Fruit fly (Drosophila melanogaster) whole organism, prepupa: ENCODE results near the gene Xpac.

Source experiments
- CG10631 ChIP-seq: fragments of 200-800 bp; sonication (Bioruptor generic); optimal IDR thresholded peaks from 2 replicates; lab custom pipeline; 2016; ENCODE audit warnings: missing biosample characterization, missing genetic modification characterization
- CG11294 ChIP-seq: fragments of 200-800 bp; sonication (Bioruptor generic); IDR thresholded peaks from 2 replicates; pipeline ENCODE4 v1.3.6; 2022; ENCODE audit warnings: missing biosample characterization, missing genetic modification characterization
- CG1621 ChIP-seq: fragments of 200-800 bp; sonication (Bioruptor generic); optimal IDR thresholded peaks from 3 replicates; lab custom pipeline; 2018; ENCODE audit warnings: missing biosample characterization, mild to moderate bottlenecking, missing genetic modification characterization
- CG16779 ChIP-seq: fragments of 200-800 bp; sonication (Bioruptor generic); optimal IDR thresholded peaks from 3 replicates; lab custom pipeline; 2017; ENCODE audit warnings: missing biosample characterization, mild to moderate bottlenecking, missing genetic modification characterization
- CG32006 ChIP-seq: fragments of 200-800 bp; sonication (Bioruptor generic); optimal IDR thresholded peaks from 3 replicates; lab custom pipeline; 2017; ENCODE audit warnings: missing biosample characterization, mild to moderate bottlenecking, missing genetic modification characterization
- CG6276 ChIP-seq: fragments of 200-800 bp; sonication (Bioruptor generic); optimal IDR thresholded peaks from 2 replicates; lab custom pipeline; 2017; ENCODE audit warnings: missing biosample characterization, mild to moderate bottlenecking, missing genetic modification characterization
- CG7368 ChIP-seq: fragments of 200-800 bp; sonication (Bioruptor generic); optimal IDR thresholded peaks from 3 replicates; lab custom pipeline; 2016; ENCODE audit warnings: missing biosample characterization, missing genetic modification characterization
- Hr38 ChIP-seq: sonication (Bioruptor generic); optimal IDR thresholded peaks from 2 replicates; lab custom pipeline; 2016; ENCODE audit warnings: missing biosample characterization, missing genetic modification characterization
- Hr39 ChIP-seq: fragments of 200-800 bp; sonication (Bioruptor generic); optimal IDR thresholded peaks from 2 replicates; lab custom pipeline; 2016; ENCODE audit warnings: missing biosample characterization, missing genetic modification characterization
- Lpt ChIP-seq: fragments of 200-800 bp; sonication (Bioruptor generic); optimal IDR thresholded peaks from 3 replicates; lab custom pipeline; 2016; ENCODE audit warnings: missing biosample characterization, missing genetic modification characterization
- Met ChIP-seq: fragments of 200-800 bp; sonication (Bioruptor generic); optimal IDR thresholded peaks from 3 replicates; lab custom pipeline; 2016; ENCODE audit warnings: missing biosample characterization, missing genetic modification characterization
- achi ChIP-seq: fragments of 200-800 bp; sonication (Bioruptor generic); optimal IDR thresholded peaks from 3 replicates; lab custom pipeline; 2016; ENCODE audit warnings: missing biosample characterization, missing genetic modification characterization
- fkh ChIP-seq: fragments of 200-800 bp; sonication (Bioruptor generic); optimal IDR thresholded peaks from 3 replicates; lab custom pipeline; 2017; ENCODE audit warnings: missing biosample characterization, mild to moderate bottlenecking, missing genetic modification characterization, moderate library complexity
- svp ChIP-seq: fragments of 200-800 bp; sonication (Bioruptor generic); peaks from one replicate; lab custom pipeline; 2016; ENCODE audit warnings: missing biosample characterization, missing genetic modification characterization

DNA sequence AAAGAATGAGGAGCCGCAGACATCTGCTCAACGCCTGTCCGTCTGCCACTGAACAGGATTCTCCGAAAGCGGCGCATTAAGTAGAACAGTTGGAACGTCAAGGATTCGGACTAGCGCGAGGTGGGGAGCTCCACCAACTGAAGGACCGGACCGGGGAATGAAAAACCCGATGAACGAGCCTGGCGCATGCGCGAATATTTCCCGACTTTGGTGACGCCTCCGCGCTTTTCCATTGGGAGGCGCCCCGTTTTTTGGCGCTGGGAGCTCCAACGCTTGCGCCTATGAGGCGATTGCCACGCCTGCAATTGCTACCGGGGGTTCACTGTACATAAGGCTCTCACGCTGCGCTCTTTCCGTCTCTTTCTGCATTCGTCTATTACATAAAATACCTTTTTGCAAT lies 42.5 kb downstream of the Xpac start:
- TF ChIP-seq Hr38 (GFP tag; lab: Kevin White, UChicago): no peak
- no peak for TF ChIP-seq CG32006 (GFP tag; lab: Kevin White, UChicago)
- no peak for TF ChIP-seq CG7368 (GFP tag; lab: Kevin White, UChicago)
- TF ChIP-seq svp (GFP tag; lab: Kevin White, UChicago): no peak
- TF ChIP-seq Met: no peak
- TF ChIP-seq CG6276 (GFP tag; lab: Kevin White, UChicago): no peak
- no peak for TF ChIP-seq Hr39 (GFP tag; lab: Kevin White, UChicago)
- TF ChIP-seq CG16779 (tag; lab: Kevin White, UChicago): no peak
- no peak for TF ChIP-seq fkh
- no peak for TF ChIP-seq achi (GFP tag; lab: Kevin White, UChicago)
- TF ChIP-seq CG10631: no peak
- no peak for TF ChIP-seq CG1621 (tag; lab: Kevin White, UChicago)
- no peak for TF ChIP-seq Lpt (GFP tag; lab: Kevin White, UChicago)
- no peak for TF ChIP-seq CG11294 (GFP tag; lab: Robert Waterston, UW)
